Worm (Caenorhabditis elegans) whole organism, late embryonic: ENCODE measurements around the gene chil-15.
A peak's percentile ranks its signal among the peaks of the same experiment; 100 is the strongest.

ENCODE experiments used
- C08G9.2 ChIP-seq: sonication (generic microtip); optimal IDR thresholded peaks from 2 replicates; lab custom pipeline; 2016; ENCODE audit warnings: mild to moderate bottlenecking, missing genetic modification characterization, moderate library complexity, missing compliant biosample characterization
- C38D4.7 ChIP-seq: fragments of 200-800 bp; sonication (Bioruptor generic); optimal IDR thresholded peaks from 2 replicates; lab custom pipeline; 2018; ENCODE audit warnings: mild to moderate bottlenecking, missing genetic modification characterization, moderate library complexity, missing compliant biosample characterization
- K09A11.1 ChIP-seq: sonication (generic microtip); optimal IDR thresholded peaks from 2 replicates; lab custom pipeline; 2017; ENCODE audit warnings: antibody characterized with exemption, mild to moderate bottlenecking, missing genetic modification characterization, missing compliant biosample characterization; ENCODE audit not compliant: insufficient read depth
- ahr-1 ChIP-seq: sonication (generic microtip); optimal IDR thresholded peaks from 2 replicates; lab custom pipeline; 2016; ENCODE audit warnings: missing genetic modification characterization, missing compliant biosample characterization
- ceh-14 ChIP-seq: sonication (generic microtip); optimal IDR thresholded peaks from 2 replicates; lab custom pipeline; 2016; ENCODE audit warnings: missing genotype, missing genetic modification characterization, missing compliant biosample characterization
- ceh-18 ChIP-seq: sonication (generic microtip); optimal IDR thresholded peaks from 2 replicates; lab custom pipeline; 2016; ENCODE audit warnings: missing genetic modification characterization, missing compliant biosample characterization
- ceh-19 ChIP-seq: fragments of 200-800 bp; sonication (Bioruptor generic); optimal IDR thresholded peaks from 2 replicates; lab custom pipeline; 2018; ENCODE audit warnings: mild to moderate bottlenecking, missing genetic modification characterization, missing compliant biosample characterization
- ceh-31 ChIP-seq: sonication (generic microtip); optimal IDR thresholded peaks from 2 replicates; lab custom pipeline; 2016; ENCODE audit warnings: missing genetic modification characterization, missing compliant biosample characterization
- ceh-34 ChIP-seq: sonication (generic microtip); optimal IDR thresholded peaks from 2 replicates; lab custom pipeline; 2016; ENCODE audit warnings: mild to moderate bottlenecking, missing genetic modification characterization, missing compliant biosample characterization
- ceh-6 ChIP-seq: fragments of 200-800 bp; sonication (Bioruptor generic); optimal IDR thresholded peaks from 2 replicates; lab custom pipeline; 2018; ENCODE audit warnings: mild to moderate bottlenecking, missing genetic modification characterization, missing compliant biosample characterization
- ceh-9 ChIP-seq: sonication (generic microtip); optimal IDR thresholded peaks from 2 replicates; lab custom pipeline; 2016; ENCODE audit warnings: mild to moderate bottlenecking, missing genetic modification characterization, inconsistent platforms, missing compliant biosample characterization
- elt-2 ChIP-seq: sonication (generic microtip); optimal IDR thresholded peaks from 2 replicates; lab custom pipeline; 2016; ENCODE audit warnings: missing genetic modification reagents, missing genetic modification characterization, missing compliant biosample characterization
- elt-4 ChIP-seq: sonication (generic microtip); optimal IDR thresholded peaks from 2 replicates; lab custom pipeline; 2016; ENCODE audit warnings: missing genetic modification characterization, missing compliant biosample characterization
- ets-4 ChIP-seq: sonication (generic microtip); optimal IDR thresholded peaks from 2 replicates; lab custom pipeline; 2016; ENCODE audit warnings: missing genetic modification characterization, missing compliant biosample characterization
- eyg-1 ChIP-seq: sonication (generic microtip); optimal IDR thresholded peaks from 2 replicates; lab custom pipeline; 2016; ENCODE audit warnings: missing genotype, missing genetic modification characterization, missing compliant biosample characterization
- fkh-10 ChIP-seq: fragments of 150-350 bp; optimal IDR thresholded peaks from 2 replicates; lab custom pipeline; 2014; ENCODE audit warnings: missing biosample characterization, missing genetic modification reagents, missing genetic modification characterization
- hlh-30 ChIP-seq: sonication (generic microtip); optimal IDR thresholded peaks from 2 replicates; lab custom pipeline; 2017; ENCODE audit warnings: antibody characterized with exemption, missing genetic modification characterization, missing compliant biosample characterization; ENCODE audit not compliant: insufficient read depth
- lin-11 ChIP-seq: fragments of 200-800 bp; sonication (Bioruptor generic); optimal IDR thresholded peaks from 2 replicates; lab custom pipeline; 2018; ENCODE audit warnings: mild to moderate bottlenecking, missing genetic modification characterization, missing compliant biosample characterization
- mec-3 ChIP-seq: sonication (generic microtip); optimal IDR thresholded peaks from 2 replicates; lab custom pipeline; 2016; ENCODE audit warnings: borderline replicate concordance, missing genetic modification characterization, missing compliant biosample characterization
- nfya-1 ChIP-seq: sonication (generic microtip); optimal IDR thresholded peaks from 2 replicates; lab custom pipeline; 2017; ENCODE audit warnings: missing genetic modification characterization, mild to moderate bottlenecking, missing compliant biosample characterization, antibody characterized with exemption, moderate library complexity
- nhr-11 ChIP-seq: fragments of 150-350 bp; optimal IDR thresholded peaks from 2 replicates; lab custom pipeline; 2014; ENCODE audit warnings: missing biosample characterization, missing genetic modification characterization
- npax-4 ChIP-seq: sonication (generic microtip); optimal IDR thresholded peaks from 2 replicates; lab custom pipeline; 2016; ENCODE audit warnings: missing genetic modification characterization, missing compliant biosample characterization
- odd-2 ChIP-seq: sonication (generic microtip); optimal IDR thresholded peaks from 2 replicates; lab custom pipeline; 2017; ENCODE audit warnings: antibody characterized with exemption, mild to moderate bottlenecking, missing genetic modification characterization, missing compliant biosample characterization
- pag-3 ChIP-seq: sonication (generic microtip); optimal IDR thresholded peaks from 2 replicates; lab custom pipeline; 2016; ENCODE audit warnings: missing compliant biosample characterization, missing genetic modification characterization, borderline replicate concordance
- pha-2 ChIP-seq: sonication (generic microtip); optimal IDR thresholded peaks from 2 replicates; lab custom pipeline; 2017; ENCODE audit warnings: mild to moderate bottlenecking, missing genetic modification characterization, missing compliant biosample characterization
- pha-4 ChIP-seq: fragments of 150-350 bp; optimal IDR thresholded peaks from 2 replicates; lab custom pipeline; 2018; ENCODE audit warnings: missing biosample characterization, missing genetic modification reagents, missing genetic modification characterization
- pqm-1 ChIP-seq: sonication (generic microtip); optimal IDR thresholded peaks from 2 replicates; lab custom pipeline; 2016; ENCODE audit warnings: missing genetic modification characterization, missing compliant biosample characterization
- rnt-1 ChIP-seq: sonication (generic microtip); optimal IDR thresholded peaks from 2 replicates; lab custom pipeline; 2016; ENCODE audit warnings: missing genetic modification characterization, missing compliant biosample characterization
- syd-9 ChIP-seq: sonication (generic microtip); optimal IDR thresholded peaks from 2 replicates; lab custom pipeline; 2016; ENCODE audit warnings: mild to moderate bottlenecking, missing genetic modification characterization, moderate library complexity, missing compliant biosample characterization
- tbx-7 ChIP-seq: sonication (generic microtip); optimal IDR thresholded peaks from 2 replicates; lab custom pipeline; 2016; ENCODE audit warnings: missing genotype, missing genetic modification characterization, missing compliant biosample characterization
- ttx-3 ChIP-seq: sonication (generic microtip); optimal IDR thresholded peaks from 2 replicates; lab custom pipeline; 2016; ENCODE audit warnings: missing genetic modification reagents, missing genetic modification characterization, missing compliant biosample characterization
- unc-3 ChIP-seq, 2 experiments: fragments of 200-800 bp in 1 of 2; sonication (Bioruptor generic) in 1 of 2; sonication (generic microtip) in 1 of 2; conservative IDR thresholded peaks in 1 of 2; optimal IDR thresholded peaks in 1 of 2; 2 replicates each; pipeline versions ENCODE4 v1.3.6 to Lab custom; 2016 to 2022; ENCODE audit warnings: missing compliant biosample characterization in 2 of 2, missing genetic modification characterization in 2 of 2, missing genetic modification reagents in 1 of 2
- unc-86 ChIP-seq: sonication (generic microtip); optimal IDR thresholded peaks from 2 replicates; lab custom pipeline; 2016; ENCODE audit warnings: missing genetic modification characterization, missing compliant biosample characterization
- zip-5 ChIP-seq: sonication (generic microtip); optimal IDR thresholded peaks from 2 replicates; lab custom pipeline; 2016; ENCODE audit warnings: missing genetic modification characterization, missing compliant biosample characterization

Gene chil-15

DNA sequence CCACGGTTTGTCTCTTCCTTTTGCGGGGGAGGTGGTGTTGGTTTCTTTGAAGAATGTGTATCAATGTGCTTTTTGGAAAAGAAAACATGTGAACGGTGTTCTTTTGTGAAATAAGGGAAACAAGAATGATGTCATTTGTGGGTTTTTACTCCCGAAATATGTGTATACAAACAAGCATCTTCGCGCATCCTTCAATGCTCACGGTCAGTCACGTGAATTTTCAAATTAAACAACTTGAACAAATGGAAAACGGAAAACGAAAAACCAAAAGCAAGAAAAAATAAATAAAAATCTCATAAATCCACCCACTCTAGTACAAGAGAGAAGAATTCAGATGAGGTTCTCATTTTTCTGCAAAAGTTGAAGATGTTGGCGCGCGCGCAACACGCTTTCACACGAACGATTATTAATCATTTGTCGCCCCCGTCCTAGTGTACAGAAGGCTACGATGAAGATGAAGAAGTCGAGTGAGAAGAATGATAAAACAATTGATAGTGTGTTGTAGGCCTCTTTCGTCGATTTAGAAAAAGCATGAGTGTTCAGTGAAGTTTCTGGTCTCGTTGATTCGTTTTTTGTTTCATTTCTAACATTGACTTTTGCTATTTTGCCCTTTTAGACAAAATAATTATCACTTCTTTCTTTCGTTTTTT is 41.8 kb upstream of the chil-15 start:
- TF ChIP-seq ceh-18 (tag; lab: Kevin White, UChicago) (no peak), ceh-31 (tag; lab: Kevin White, UChicago) (no peak), hlh-30 (no peak), ceh-6 (GFP tag; lab: Kevin White, UChicago) (no peak), ceh-19 (GFP tag; lab: Kevin White, UChicago) (no peak), C08G9.2 (tag; lab: Kevin White, UChicago) (no peak), ceh-9 (tag; lab: Kevin White, UChicago) (no peak), zip-5 (tag; lab: Kevin White, UChicago) (no peak), tbx-7 (tag; lab: Kevin White, UChicago) (no peak), ahr-1 (no peak), syd-9 (tag; lab: Kevin White, UChicago) (no peak)

DNA sequence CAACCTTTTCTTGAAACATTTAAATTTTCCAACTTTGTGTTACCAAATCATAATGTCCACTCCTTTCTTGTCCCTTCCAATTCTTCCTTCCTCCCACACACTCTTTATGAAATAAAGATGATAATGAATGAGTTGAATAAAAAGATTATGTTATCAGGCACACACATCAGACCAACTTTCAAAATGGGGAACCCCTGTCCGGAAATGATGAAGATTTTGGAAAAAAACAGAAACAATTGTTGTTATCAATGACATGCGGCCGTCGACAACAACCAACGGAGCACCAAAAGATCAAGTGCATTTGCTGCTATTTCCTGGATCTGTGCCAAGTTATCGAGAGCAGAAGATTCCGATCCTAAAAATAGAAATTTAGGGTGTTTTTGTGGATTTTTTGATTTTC is 39.9 kb upstream of the chil-15 start:
- TF ChIP-seq ets-4 (tag; lab: Kevin White, UChicago) (no peak), elt-2 (tag; lab: Kevin White, UChicago) (peak; percentile 28), unc-86 (tag; lab: Kevin White, UChicago) (no peak)

DNA sequence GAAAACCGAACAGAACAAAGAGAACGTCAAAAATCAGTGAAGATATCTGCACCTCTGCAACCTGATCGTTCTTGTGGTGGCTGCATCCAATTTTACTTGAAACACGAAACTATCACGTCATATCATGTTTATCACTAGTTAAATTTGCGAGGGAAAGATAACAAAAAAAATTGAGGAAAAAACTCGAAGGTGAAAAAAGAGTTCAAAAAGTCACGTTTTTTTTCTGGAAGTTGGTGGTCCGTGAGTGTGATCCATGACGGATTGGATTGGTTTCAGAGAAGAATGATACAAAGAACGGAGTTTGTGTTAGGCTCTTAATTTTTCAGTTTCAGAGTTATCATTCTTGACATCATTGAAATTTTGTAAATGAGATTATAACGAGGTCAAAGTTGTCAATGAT is 39.1 kb upstream of the chil-15 start:
- TF ChIP-seq fkh-10 (no peak), pha-2 (no peak), ceh-34 (tag; lab: Kevin White, UChicago) (no peak), elt-2 (tag; lab: Kevin White, UChicago) (no peak), pag-3 (no peak), npax-4 (no peak), rnt-1 (no peak)
- TF ChIP-seq, all 69 proteins: peak for 0

DNA sequence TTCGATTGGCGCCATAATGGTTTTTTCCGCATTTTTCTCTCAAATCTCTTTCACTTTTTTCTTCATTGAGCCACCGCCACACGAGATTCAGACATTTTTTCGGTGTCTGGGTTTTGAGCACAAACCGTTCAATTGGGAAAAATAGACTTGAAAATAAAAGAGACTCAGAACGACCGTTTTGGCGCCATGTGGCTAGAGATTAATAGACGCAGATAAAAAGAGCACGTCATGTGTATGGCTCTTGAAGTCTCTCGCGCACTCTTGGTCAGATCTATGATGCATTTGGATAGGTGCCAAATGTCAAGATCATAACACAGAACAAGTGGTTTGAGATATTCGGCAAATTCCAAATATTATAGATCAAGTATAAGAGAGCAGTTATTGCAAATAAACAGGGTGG is 38.0 kb upstream of the chil-15 start:
- TF ChIP-seq C38D4.7 (GFP tag; lab: Kevin White, UChicago) (no peak), unc-86 (tag; lab: Kevin White, UChicago) (no peak), ets-4 (tag; lab: Kevin White, UChicago) (no peak), ceh-19 (GFP tag; lab: Kevin White, UChicago) (no peak), tbx-7 (tag; lab: Kevin White, UChicago) (no peak), elt-4 (tag; lab: Kevin White, UChicago) (no peak), nhr-11 (tag; lab: Kevin White, UChicago) (no peak), unc-3 (GFP tag; conservative IDR thresholded peaks at IDR 0.05; lab: Robert Waterston, UW) (no peak), unc-3 (tag; optimal IDR thresholded peaks at IDR 0.05; lab: Kevin White, UChicago) (no peak)

DNA sequence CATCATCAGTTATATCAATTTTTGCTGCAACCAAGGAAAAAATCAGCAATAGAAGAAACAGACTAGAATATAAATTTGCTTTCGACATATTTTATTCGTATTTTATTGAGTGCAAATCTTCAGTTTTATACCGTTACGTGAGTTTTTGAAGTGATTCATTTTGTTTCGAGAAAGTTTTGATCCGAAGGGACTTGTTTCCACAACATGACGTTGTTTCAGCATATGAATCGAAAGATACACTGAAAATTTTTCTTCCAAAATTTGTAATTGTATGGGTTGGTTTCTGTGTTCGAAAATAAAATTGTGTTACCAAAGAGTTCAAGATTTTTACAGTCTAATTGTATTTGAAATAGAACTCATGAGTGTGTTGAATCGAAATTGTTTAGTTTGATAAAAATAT is 36.6 kb upstream of the chil-15 start, which contains the start of gene T19H5.7:
Gene T19H5.7, minus strand, starts transcription at position 101 of the 400 bp plus-strand sequence.
- no peak for TF ChIP-seq pha-4 (tag; lab: Kevin White, UChicago)
- no peak for TF ChIP-seq ttx-3 (tag; lab: Kevin White, UChicago)
- no peak for TF ChIP-seq ets-4 (tag; lab: Kevin White, UChicago)
- no peak for TF ChIP-seq ceh-14 (tag; lab: Kevin White, UChicago)
- no peak for TF ChIP-seq syd-9 (tag; lab: Kevin White, UChicago)
- TF ChIP-seq odd-2 (tag; lab: Kevin White, UChicago): no peak
- TF ChIP-seq pha-2: no peak
- no peak for TF ChIP-seq lin-11 (tag; lab: Kevin White, UChicago)
- no peak for TF ChIP-seq pqm-1 (tag; lab: Kevin White, UChicago)
- TF ChIP-seq nfya-1 (tag; lab: Kevin White, UChicago): no peak
- no peak for TF ChIP-seq K09A11.1 (tag; lab: Kevin White, UChicago)
- no peak for TF ChIP-seq nhr-11 (tag; lab: Kevin White, UChicago)
- TF ChIP-seq elt-4 (tag; lab: Kevin White, UChicago): no peak
- no peak for TF ChIP-seq eyg-1 (tag; lab: Kevin White, UChicago)
- no peak for TF ChIP-seq mec-3 (tag; lab: Kevin White, UChicago)
